Worm (Caenorhabditis elegans): ENCODE measurements around the gene pes-4.

ce11 chrIII:1176080-1176608, 53.9 kb downstream of the pes-4 start, which contains the start of gene eak-3:
- TF ChIP-seq rec-8 (tag; optimal IDR thresholded peaks at IDR 0.05) = no peak
- TF ChIP-seq snpc-1.3 (tag; optimal IDR thresholded peaks at IDR 0.05; ENCODE audit: insufficient read depth) = no peak
- TF ChIP-seq ama-1 (optimal IDR thresholded peaks at IDR 0.05) = no peak
- no peak for TF ChIP-seq ama-1 (GFP tag; optimal IDR thresholded peaks at IDR 0.05)
- no peak for TF ChIP-seq mes-4 (tag; optimal IDR thresholded peaks at IDR 0.05)
- TF ChIP-seq F10E7.11 (tag; optimal IDR thresholded peaks at IDR 0.05) = no peak
- TF ChIP-seq lsy-27 (tag; optimal IDR thresholded peaks at IDR 0.05; ENCODE audit: borderline replicate concordance, insufficient read depth) = no peak
- no peak for TF ChIP-seq Y53F4B.3 (GFP tag; IDR thresholded peaks at IDR 0.05)
- TF ChIP-seq let-607 (tag; optimal IDR thresholded peaks at IDR 0.05) = no peak
